Worm (Caenorhabditis elegans): ENCODE results near the gene cyp-25A6.

ce11 chrIV:4209084-4209483 is 11.8 kb downstream of the cyp-25A6 start:
- TF ChIP-seq ref-1 (GFP tag; conservative IDR thresholded peaks at IDR 0.05) (no peak), ztf-23 (GFP tag; IDR thresholded peaks at IDR 0.05) (no peak), flt-1 (GFP tag; IDR thresholded peaks at IDR 0.05) (no peak), klf-2 (GFP tag; conservative IDR thresholded peaks at IDR 0.05) (no peak)

Data from whole organism, midembryonic.